Worm (Caenorhabditis elegans): ENCODE data around the gene F27D9.13.

The F27D9.13 gene

DNA sequence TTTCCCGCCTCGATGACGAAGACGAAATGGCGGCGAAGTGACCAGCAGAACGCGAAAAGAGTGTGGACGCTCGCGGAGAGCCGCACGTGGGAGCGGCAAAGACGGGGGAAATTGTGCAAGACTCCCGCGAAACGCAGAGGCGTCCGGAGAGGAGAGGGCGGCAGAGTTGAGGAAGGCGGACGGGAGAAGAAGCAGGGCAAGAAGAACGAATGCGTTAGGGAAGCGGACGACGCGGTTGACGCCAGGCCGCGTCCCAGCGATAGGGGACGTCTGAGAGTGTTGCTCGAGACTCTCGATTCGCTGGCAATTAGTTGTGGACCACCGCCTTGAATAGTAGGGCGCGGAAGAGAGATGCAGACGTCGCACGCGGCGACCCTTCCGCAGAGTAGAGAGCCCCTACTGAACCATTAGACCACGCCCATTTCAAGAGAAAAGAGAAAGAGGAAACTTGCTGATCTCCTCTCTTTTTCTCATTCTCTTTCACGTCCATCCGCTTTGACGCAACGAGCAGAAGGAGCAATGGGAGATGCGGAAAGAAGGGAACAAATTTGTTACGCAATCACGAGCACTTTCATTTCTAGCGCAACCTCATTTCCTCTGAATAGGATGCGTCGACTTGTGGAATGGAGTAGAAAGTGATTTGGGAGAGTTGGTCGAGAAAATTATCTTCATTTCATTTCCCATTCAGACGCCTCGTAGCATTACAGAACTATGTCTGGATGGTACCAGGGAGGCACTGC is 15.9 kb downstream of the F27D9.13 start:
- TF ChIP-seq lsy-2 (tag; optimal IDR thresholded peaks at IDR 0.05) (no peak), lin-13 (tag; optimal IDR thresholded peaks at IDR 0.05) (peak; percentile 25), flh-1 (GFP tag; optimal IDR thresholded peaks at IDR 0.05) (no peak), unc-62 (GFP tag; optimal IDR thresholded peaks at IDR 0.05) (no peak), nhr-76 (tag; optimal IDR thresholded peaks at IDR 0.05) (no peak), M03D4.4 (tag; optimal IDR thresholded peaks at IDR 0.05) (no peak), nhr-2 (tag; optimal IDR thresholded peaks at IDR 0.05) (no peak), bed-3 (GFP tag; optimal IDR thresholded peaks at IDR 0.05) (peak; percentile 27), unc-120 (tag; optimal IDR thresholded peaks at IDR 0.05; ENCODE audit: poor library complexity, severe bottlenecking) (peak; percentile 64), elt-1 (tag; optimal IDR thresholded peaks at IDR 0.05; ENCODE audit: borderline replicate concordance, insufficient read depth) (no peak), mls-2 (tag; optimal IDR thresholded peaks at IDR 0.05) (peak; percentile 38), ces-1 (GFP tag; optimal IDR thresholded peaks at IDR 0.05) (peak; percentile 86), nhr-12 (tag; optimal IDR thresholded peaks at IDR 0.05) (no peak), zip-8 (tag; optimal IDR thresholded peaks at IDR 0.05) (peak; percentile 73)

DNA sequence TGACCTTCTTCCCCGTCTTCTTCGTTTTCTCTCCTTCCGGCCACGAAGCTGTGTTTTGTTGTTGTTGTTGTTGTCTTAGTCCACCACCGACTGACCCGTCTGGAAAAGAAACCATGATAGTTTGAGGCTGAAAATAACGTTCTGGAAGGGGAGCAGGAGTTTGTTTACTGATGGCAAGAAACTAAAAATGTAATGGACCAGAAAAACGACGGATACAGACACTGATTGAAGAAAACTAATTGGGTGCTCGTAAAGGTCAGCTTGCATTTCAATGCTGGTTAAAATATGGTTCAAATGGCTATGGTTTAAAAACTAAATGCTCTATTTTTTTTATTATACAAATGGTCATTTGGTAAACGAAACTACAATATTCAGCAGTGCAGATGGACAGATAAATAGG is 21.9 kb downstream of the F27D9.13 start, which contains the start of gene F26A10.2:
TSS of gene F26A10.2 (minus strand) at position 101 of the 400 bp plus-strand sequence.
- TF ChIP-seq sptf-1 (tag; optimal IDR thresholded peaks at IDR 0.05): no peak
- no peak for TF ChIP-seq blmp-1 (tag; optimal IDR thresholded peaks at IDR 0.05)
- no peak for TF ChIP-seq cnd-1 (tag; optimal IDR thresholded peaks at IDR 0.05)
- no peak for TF ChIP-seq M03D4.4 (tag; optimal IDR thresholded peaks at IDR 0.05)
- no peak for TF ChIP-seq lin-13 (tag; optimal IDR thresholded peaks at IDR 0.05)
- no peak for TF ChIP-seq drap-1 (GFP tag; optimal IDR thresholded peaks at IDR 0.05)
- no peak for TF ChIP-seq elt-3 (tag; optimal IDR thresholded peaks at IDR 0.05)
- TF ChIP-seq lin-32 (GFP tag; optimal IDR thresholded peaks at IDR 0.05): no peak
- TF ChIP-seq nhr-28 (tag; optimal IDR thresholded peaks at IDR 0.05): no peak
- no peak for TF ChIP-seq mab-5 (tag; optimal IDR thresholded peaks at IDR 0.05)
- TF ChIP-seq bed-3 (GFP tag; optimal IDR thresholded peaks at IDR 0.05): no peak
- TF ChIP-seq mls-2 (tag; optimal IDR thresholded peaks at IDR 0.05): no peak
- TF ChIP-seq ceh-39 (tag; optimal IDR thresholded peaks at IDR 0.05): no peak
- no peak for TF ChIP-seq ceh-83 (GFP tag; optimal IDR thresholded peaks at IDR 0.05)
- no peak for TF ChIP-seq mep-1 (tag; optimal IDR thresholded peaks at IDR 0.05)
- no peak for TF ChIP-seq snpc-4 (tag; optimal IDR thresholded peaks at IDR 0.05)
- TF ChIP-seq hlh-1 (tag; optimal IDR thresholded peaks at IDR 0.05): no peak
- no peak for TF ChIP-seq nhr-2 (tag; optimal IDR thresholded peaks at IDR 0.05)
- TF ChIP-seq unc-120 (tag; optimal IDR thresholded peaks at IDR 0.05; ENCODE audit: poor library complexity, severe bottlenecking): no peak

DNA sequence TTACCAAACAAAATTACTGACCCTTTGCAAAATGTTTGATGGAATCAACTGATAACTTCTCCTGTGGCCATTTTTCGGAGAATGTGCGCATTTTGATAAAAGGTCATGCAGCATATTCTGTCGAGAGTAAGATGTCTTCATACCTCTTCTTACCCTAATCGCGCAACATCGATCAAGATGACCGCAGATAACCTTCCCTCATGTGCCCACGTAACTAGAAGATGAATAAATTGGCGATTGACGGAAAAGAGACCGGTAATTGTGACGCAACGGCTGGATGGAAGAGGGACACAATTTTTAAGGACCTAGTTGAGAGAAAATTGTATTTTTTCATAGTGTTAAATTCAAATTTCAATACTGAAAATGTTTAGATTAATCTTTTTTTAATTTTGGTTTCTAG is 26.4 kb downstream of the F27D9.13 start:
- TF ChIP-seq pha-4 (tag; optimal IDR thresholded peaks at IDR 0.05) (no peak), zip-8 (tag; optimal IDR thresholded peaks at IDR 0.05) (peak; percentile 57), unc-62 (GFP tag; optimal IDR thresholded peaks at IDR 0.05) (peak; percentile 72), nhr-2 (tag; optimal IDR thresholded peaks at IDR 0.05) (peak; percentile 94), elt-1 (tag; optimal IDR thresholded peaks at IDR 0.05; ENCODE audit: borderline replicate concordance, insufficient read depth) (peak; percentile 92)

DNA sequence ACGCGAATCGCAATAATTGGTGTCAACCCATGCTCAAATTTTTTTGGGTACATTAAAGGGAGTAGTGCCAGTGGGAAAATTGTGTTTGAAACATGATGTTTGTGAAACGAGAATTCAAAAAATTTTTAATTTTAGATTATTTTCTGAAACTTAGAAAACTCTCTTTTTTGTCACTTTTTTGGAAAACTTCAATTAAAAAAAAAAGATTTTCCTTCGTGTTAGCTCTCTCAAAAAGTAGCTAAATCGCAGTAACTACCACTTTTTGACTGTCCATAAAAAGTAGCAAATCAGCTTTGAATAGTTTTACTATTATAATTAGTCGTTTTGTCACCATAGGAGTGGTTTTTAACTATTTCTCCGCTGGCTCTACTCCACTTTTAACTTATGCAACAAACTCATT is 26.9 kb downstream of the F27D9.13 start:
- TF ChIP-seq nhr-28 (tag; optimal IDR thresholded peaks at IDR 0.05) (no peak), hlh-1 (tag; optimal IDR thresholded peaks at IDR 0.05) (no peak), lin-32 (GFP tag; optimal IDR thresholded peaks at IDR 0.05) (no peak), cnd-1 (tag; optimal IDR thresholded peaks at IDR 0.05) (no peak), lin-13 (tag; optimal IDR thresholded peaks at IDR 0.05) (no peak), bed-3 (GFP tag; optimal IDR thresholded peaks at IDR 0.05) (no peak), mls-2 (tag; optimal IDR thresholded peaks at IDR 0.05) (no peak), unc-62 (GFP tag; optimal IDR thresholded peaks at IDR 0.05) (no peak), zip-8 (tag; optimal IDR thresholded peaks at IDR 0.05) (no peak), unc-39 (tag; optimal IDR thresholded peaks at IDR 0.05) (no peak), elt-3 (tag; optimal IDR thresholded peaks at IDR 0.05) (no peak), drap-1 (GFP tag; optimal IDR thresholded peaks at IDR 0.05) (no peak), ztf-11 (tag; optimal IDR thresholded peaks at IDR 0.05) (no peak), ceh-43 (GFP tag; optimal IDR thresholded peaks at IDR 0.05) (no peak), nhr-237 (tag; optimal IDR thresholded peaks at IDR 0.05) (no peak), nhr-2 (tag; optimal IDR thresholded peaks at IDR 0.05) (no peak), blmp-1 (tag; optimal IDR thresholded peaks at IDR 0.05) (no peak), flh-1 (GFP tag; optimal IDR thresholded peaks at IDR 0.05) (no peak)

Data from whole organism, mixed stage, embryonic.